Fruit fly (Drosophila melanogaster) whole organism, embryonic: ENCODE data around the gene CG32371.

Experiments used
- CG10543 ChIP-seq: fragments of 200-800 bp; sonication (Bioruptor generic); optimal IDR thresholded peaks from 3 replicates; lab custom pipeline; 2017; ENCODE audit warnings: missing biosample characterization, mild to moderate bottlenecking, missing genetic modification characterization, moderate library complexity
- CG10959 ChIP-seq: fragments of 200-800 bp; sonication (Bioruptor generic); IDR thresholded peaks from 2 replicates; pipeline ENCODE4 v1.3.6; 2022; ENCODE audit warnings: missing biosample characterization, missing genetic modification characterization
- CG11398 ChIP-seq: fragments of 200-800 bp; sonication (Bioruptor generic); optimal IDR thresholded peaks from 2 replicates; lab custom pipeline; 2016; ENCODE audit warnings: missing biosample characterization, missing genetic modification characterization
- CG12769 ChIP-seq: fragments of 200-800 bp; sonication (Bioruptor generic); optimal IDR thresholded peaks from 2 replicates; lab custom pipeline; 2019; ENCODE audit warnings: missing biosample characterization, mild to moderate bottlenecking, missing genetic modification characterization, moderate library complexity
- CG14860 ChIP-seq: fragments of 200-800 bp; sonication (Bioruptor generic); IDR thresholded peaks from 3 replicates; pipeline ENCODE4 v1.3.6; 2022; ENCODE audit warnings: missing biosample characterization, missing genetic modification characterization; ENCODE audit not compliant: partially characterized antibody
- CG17361 ChIP-seq: fragments of 200-800 bp; sonication (Bioruptor generic); IDR thresholded peaks from 3 replicates; pipeline ENCODE4 v1.3.6; 2022; ENCODE audit warnings: missing biosample characterization, missing genetic modification characterization
- CG2199 ChIP-seq: fragments of 200-800 bp; sonication (Bioruptor generic); IDR thresholded peaks from 3 replicates; pipeline ENCODE4 v1.3.6; 2022; ENCODE audit warnings: missing biosample characterization, missing genetic modification characterization
- CG2678 ChIP-seq: fragments of 200-800 bp; sonication (Bioruptor generic); optimal IDR thresholded peaks from 3 replicates; lab custom pipeline; 2019; ENCODE audit warnings: missing biosample characterization, mild to moderate bottlenecking, missing genetic modification characterization, moderate library complexity
- CG3163 ChIP-seq: fragments of 200-800 bp; sonication (Bioruptor generic); optimal IDR thresholded peaks from 3 replicates; lab custom pipeline; 2016; ENCODE audit warnings: missing biosample characterization, missing genetic modification characterization
- CG4617 ChIP-seq: fragments of 200-800 bp; sonication (Bioruptor generic); optimal IDR thresholded peaks from 3 replicates; lab custom pipeline; 2016; ENCODE audit warnings: missing biosample characterization, missing genetic modification characterization, borderline replicate concordance
- CG6254 ChIP-seq: fragments of 200-800 bp; sonication (Bioruptor generic); optimal IDR thresholded peaks from 3 replicates; lab custom pipeline; 2017; ENCODE audit warnings: mild to moderate bottlenecking, missing biosample characterization, missing genetic modification reagents, missing genetic modification characterization
- CG6689 ChIP-seq: fragments of 200-800 bp; sonication (Bioruptor generic); IDR thresholded peaks from 2 replicates; pipeline ENCODE4 v1.3.6; 2022; ENCODE audit warnings: missing biosample characterization, missing genetic modification characterization
- CG6791 ChIP-seq: fragments of 200-800 bp; sonication (Bioruptor generic); IDR thresholded peaks from 3 replicates; pipeline ENCODE4 v1.3.6; 2022; ENCODE audit warnings: missing biosample characterization, missing genetic modification characterization; ENCODE audit not compliant: partially characterized antibody
- CG9437 ChIP-seq: fragments of 200-800 bp; sonication (Bioruptor generic); optimal IDR thresholded peaks from 2 replicates; lab custom pipeline; 2018; ENCODE audit warnings: missing biosample characterization, mild to moderate bottlenecking, missing genetic modification characterization
- CG9817 ChIP-seq: fragments of 200-800 bp; sonication (Bioruptor generic); optimal IDR thresholded peaks from 2 replicates; lab custom pipeline; 2018; ENCODE audit warnings: missing biosample characterization, mild to moderate bottlenecking, missing genetic modification characterization, moderate library complexity
- D19B ChIP-seq: fragments of 200-800 bp; sonication (Bioruptor generic); optimal IDR thresholded peaks from 2 replicates; lab custom pipeline; 2017; ENCODE audit warnings: missing biosample characterization, mild to moderate bottlenecking, missing genetic modification characterization
- Drgx ChIP-seq: fragments of 200-800 bp; sonication (Bioruptor generic); IDR thresholded peaks from 2 replicates; pipeline ENCODE4 v1.3.6; 2022; ENCODE audit warnings: missing biosample characterization, missing genetic modification characterization
- Hand ChIP-seq: fragments of 200-800 bp; sonication (Bioruptor generic); optimal IDR thresholded peaks from 2 replicates; lab custom pipeline; 2017; ENCODE audit warnings: mild to moderate bottlenecking, missing biosample characterization, missing genetic modification reagents, missing genetic modification characterization
- Med ChIP-seq: fragments of 200-800 bp; sonication (Bioruptor generic); peaks from one replicate; lab custom pipeline; 2016; ENCODE audit warnings: missing biosample characterization, missing genetic modification characterization, mild to moderate bottlenecking, inconsistent platforms, moderate library complexity
- Pdp1 ChIP-seq, 2 experiments: fragments of 200-800 bp; sonication (Bioruptor generic); optimal IDR thresholded peaks; 3 replicates each; lab custom pipeline; 2016; ENCODE audit warnings: missing biosample characterization in 2 of 2, missing genetic modification characterization in 2 of 2, mild to moderate bottlenecking in 1 of 2, moderate library complexity in 1 of 2
- TFAM ChIP-seq: fragments of 200-800 bp; sonication (Bioruptor generic); optimal IDR thresholded peaks from 2 replicates; lab custom pipeline; 2017; ENCODE audit warnings: missing biosample characterization, missing genetic modification characterization, inconsistent platforms
- Vsx1 ChIP-seq: fragments of 200-800 bp; sonication (Bioruptor generic); optimal IDR thresholded peaks from 2 replicates; lab custom pipeline; 2017; ENCODE audit warnings: missing biosample characterization, mild to moderate bottlenecking, missing genetic modification characterization, missing genetic modification reagents
- YL-1 ChIP-seq: fragments of 200-800 bp; sonication (Bioruptor generic); optimal IDR thresholded peaks from 3 replicates; lab custom pipeline; 2017; ENCODE audit warnings: missing biosample characterization, mild to moderate bottlenecking, missing genetic modification characterization
- ap ChIP-seq: fragments of 200-800 bp; sonication (Bioruptor generic); IDR thresholded peaks from 2 replicates; pipeline ENCODE4 v1.3.6; 2022; ENCODE audit warnings: missing biosample characterization, missing genetic modification characterization
- bsh ChIP-seq, 2 experiments: fragments of 200-800 bp; sonication (Bioruptor generic); optimal IDR thresholded peaks; 2 replicates each; lab custom pipeline; 2017 to 2018; ENCODE audit warnings: mild to moderate bottlenecking in 2 of 2, missing biosample characterization in 2 of 2, missing genetic modification characterization in 2 of 2, moderate library complexity in 1 of 2
- cg ChIP-seq: fragments of 200-800 bp; sonication (Bioruptor generic); optimal IDR thresholded peaks from 3 replicates; lab custom pipeline; 2019; ENCODE audit warnings: missing biosample characterization, mild to moderate bottlenecking, missing genetic modification characterization, moderate library complexity
- chinmo ChIP-seq: fragments of 200-800 bp; sonication (Bioruptor generic); IDR thresholded peaks from 4 replicates; pipeline ENCODE4 v1.3.6; 2022; ENCODE audit warnings: missing biosample characterization, missing genetic modification characterization; ENCODE audit not compliant: partially characterized antibody
- ci ChIP-seq: fragments of 200-800 bp; sonication (Bioruptor generic); IDR thresholded peaks from 3 replicates; pipeline ENCODE4 v1.3.6; 2022; ENCODE audit warnings: missing biosample characterization, missing genetic modification characterization
- corto ChIP-seq: fragments of 200-800 bp; sonication (Bioruptor generic); optimal IDR thresholded peaks from 2 replicates; lab custom pipeline; 2016; ENCODE audit warnings: missing biosample characterization, mild to moderate bottlenecking, missing genetic modification characterization, moderate library complexity
- dati ChIP-seq: fragments of 200-800 bp; sonication (Bioruptor generic); IDR thresholded peaks from 2 replicates; pipeline ENCODE4 v1.3.6; 2022; ENCODE audit warnings: missing biosample characterization, missing genetic modification characterization
- eve ChIP-seq, 2 experiments: fragments of >200 bp; optimal IDR thresholded peaks; 2 replicates each; lab custom pipeline; 2017; ENCODE audit warnings: missing biosample characterization in 2 of 2, missing genetic modification characterization in 2 of 2
- fd3F ChIP-seq: fragments of 200-800 bp; sonication (Bioruptor generic); optimal IDR thresholded peaks from 2 replicates; lab custom pipeline; 2018; ENCODE audit warnings: missing biosample characterization, mild to moderate bottlenecking, missing genetic modification characterization, moderate library complexity
- lab ChIP-seq: fragments of 200-800 bp; sonication (Bioruptor generic); optimal IDR thresholded peaks from 3 replicates; lab custom pipeline; 2017; ENCODE audit warnings: missing biosample characterization, missing genetic modification characterization, mild to moderate bottlenecking, moderate library complexity, missing genetic modification reagents
- lilli ChIP-seq: fragments of 200-800 bp; sonication (Bioruptor generic); optimal IDR thresholded peaks from 3 replicates; lab custom pipeline; 2016; ENCODE audit warnings: missing biosample characterization, missing genetic modification characterization
- nerfin-2 ChIP-seq: fragments of 200-800 bp; sonication (Bioruptor generic); IDR thresholded peaks from 2 replicates; pipeline ENCODE4 v1.3.6; 2022; ENCODE audit warnings: missing biosample characterization, missing genetic modification characterization; ENCODE audit not compliant: partially characterized antibody
- nom ChIP-seq: fragments of 200-800 bp; sonication (Bioruptor generic); optimal IDR thresholded peaks from 2 replicates; lab custom pipeline; 2017; ENCODE audit warnings: missing biosample characterization, missing genetic modification characterization, mild to moderate bottlenecking, moderate library complexity, missing genetic modification reagents
- vvl ChIP-seq: fragments of 200-800 bp; sonication (Bioruptor generic); IDR thresholded peaks from 2 replicates; pipeline ENCODE4 v1.3.6; 2022; ENCODE audit warnings: missing biosample characterization, missing genetic modification characterization
- yki ChIP-seq: fragments of >200 bp; optimal IDR thresholded peaks from 3 replicates; lab custom pipeline; 2018
- zf30C ChIP-seq: fragments of 200-800 bp; sonication (Bioruptor generic); optimal IDR thresholded peaks from 3 replicates; lab custom pipeline; 2018; ENCODE audit warnings: missing biosample characterization, mild to moderate bottlenecking, missing genetic modification characterization

Gene CG32371

DNA sequence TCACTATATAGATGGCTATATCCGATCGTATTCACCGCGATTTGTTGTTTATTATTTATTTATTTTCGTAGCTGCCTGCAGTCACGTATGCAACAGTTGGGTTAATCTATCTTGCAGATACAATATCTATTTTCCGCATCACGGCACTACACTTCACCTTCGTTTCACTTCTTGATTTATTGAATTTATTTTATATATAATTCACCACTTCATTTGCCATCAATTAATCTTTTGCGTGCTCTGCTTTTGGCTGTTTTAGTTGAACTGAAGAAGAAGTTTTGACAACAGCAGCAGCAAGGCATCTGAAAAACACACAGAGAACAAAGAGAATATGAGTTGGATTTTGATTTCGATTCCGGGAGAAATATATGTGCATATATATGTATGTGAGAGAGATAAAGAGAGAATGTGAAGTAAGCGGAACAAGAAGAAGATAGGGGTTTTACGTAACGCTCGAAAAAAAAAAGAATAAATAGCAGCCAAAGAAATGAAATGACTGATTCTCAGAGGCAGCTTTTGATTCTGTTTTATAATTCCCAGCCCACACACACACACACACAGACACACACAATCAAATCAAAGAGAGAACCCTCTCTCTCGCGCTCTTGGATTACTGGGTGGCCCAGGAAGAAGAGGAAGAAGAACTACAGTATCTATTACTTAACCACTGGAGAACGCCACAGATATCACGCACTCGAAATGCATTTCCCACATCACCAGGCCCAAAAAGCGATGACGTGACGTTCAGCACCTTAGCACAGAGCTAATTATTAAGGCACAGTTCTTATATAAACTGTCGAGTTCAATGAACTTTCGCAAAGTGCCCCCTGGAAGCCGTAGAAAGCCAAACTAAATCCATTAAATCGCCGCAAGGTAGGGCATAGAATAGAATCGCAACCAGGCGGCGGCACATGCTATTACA, 36.5 kb upstream of the CG32371 start (continued):
- peak; percentile 22 for TF ChIP-seq CG12769 (tag; lab: Kevin White, UChicago)
- TF ChIP-seq nerfin-2 (GFP tag; lab: Robert Waterston, UW), result 0 out of 2 replicates have a peak, but pooled peaks have one; percentile 37
- TF ChIP-seq TFAM (GFP tag; lab: Kevin White, UChicago), result no peak
- TF ChIP-seq lilli (GFP tag; lab: Kevin White, UChicago), result no peak
- TF ChIP-seq lab, result no peak
- peak in 1 of 2 experiments; percentile 28 for TF ChIP-seq bsh (GFP tag; optimal IDR thresholded peaks at IDR 0.05; lab: Kevin White, UChicago)
- TF ChIP-seq CG14860 (GFP tag; lab: Robert Waterston, UW), result no peak
- TF ChIP-seq Hand (GFP tag; lab: Kevin White, UChicago), result peak; percentile 16
- no peak for TF ChIP-seq ap (GFP tag; lab: Robert Waterston, UW)
- TF ChIP-seq vvl, result 0 out of 2 replicates have a peak, but pooled peaks have one; percentile 16
- TF ChIP-seq Vsx1 (GFP tag; lab: Kevin White, UChicago), result peak; percentile 52
- TF ChIP-seq CG4617 (GFP tag; lab: Kevin White, UChicago), result no peak
- TF ChIP-seq fd3F, result no peak
- TF ChIP-seq Drgx, result no peak
- TF ChIP-seq CG6791 (GFP tag; lab: Robert Waterston, UW), result no peak
- TF ChIP-seq CG10959 (GFP tag; lab: Robert Waterston, UW), result no peak
- peak; percentile 75 for TF ChIP-seq ci (GFP tag; lab: Robert Waterston, UW)
- TF ChIP-seq dati, result no peak
- peak; percentile 11 for TF ChIP-seq YL-1 (GFP tag; lab: Kevin White, UChicago)
- 0 out of 3 replicates have a peak, but pooled peaks have one; percentile 11 for TF ChIP-seq CG17361 (GFP tag; lab: Robert Waterston, UW)
- TF ChIP-seq chinmo (GFP tag; lab: Robert Waterston, UW), result peak; percentile 72; the same call in 2 of the 4 replicates
- peak; percentile 95 for TF ChIP-seq CG3163 (GFP tag; lab: Kevin White, UChicago)
- TF ChIP-seq yki (lab: Kevin White, UChicago), result peak; percentile 45
- TF ChIP-seq CG9817 (tag; lab: Kevin White, UChicago), result no peak
- peak; percentile 57 for TF ChIP-seq Med
- no peak for TF ChIP-seq CG11398
- peak; percentile 80 for TF ChIP-seq cg (GFP tag; lab: Kevin White, UChicago)
- peak; percentile 10 for TF ChIP-seq CG6254
- peak in 1 of 2 experiments; percentile 7 for TF ChIP-seq eve (GFP tag; optimal IDR thresholded peaks at IDR 0.05; lab: Kevin White, UChicago)
- TF ChIP-seq D19B, result no peak
- TF ChIP-seq CG9437 (GFP tag; lab: Kevin White, UChicago), result peak; percentile 83
- TF ChIP-seq CG10543 (GFP tag; lab: Kevin White, UChicago), result peak; percentile 29
- no peak for TF ChIP-seq zf30C (GFP tag; lab: Kevin White, UChicago)
- peak; percentile 12 for TF ChIP-seq corto (GFP tag; lab: Kevin White, UChicago)
- no peak for TF ChIP-seq CG6689 (GFP tag; lab: Robert Waterston, UW)
- peak; percentile 62 for TF ChIP-seq nom (GFP tag; lab: Kevin White, UChicago)
- TF ChIP-seq CG2678, result peak; percentile 7
- TF ChIP-seq CG2199 (GFP tag; lab: Robert Waterston, UW), result peak; percentile 48; the same call in 1 of the 3 replicates
- peak in 1 of 2 experiments; percentile 100 for TF ChIP-seq Pdp1 (GFP tag; optimal IDR thresholded peaks at IDR 0.05; lab: Kevin White, UChicago)
- TF ChIP-seq, all 482 proteins: peak for 35
